Worm (Caenorhabditis elegans): ENCODE measurements around the gene glit-1.

Gene glit-1

ce11 chrX:4673165-4673756 is 38.8 kb upstream of the glit-1 start, which contains the start of gene tmem-135 (continued):
- TF ChIP-seq nhr-25 (tag; optimal IDR thresholded peaks at IDR 0.05; ENCODE audit: borderline replicate concordance, insufficient read depth) (no peak), ceh-44 (GFP tag; IDR thresholded peaks at IDR 0.05) (no peak), zfp-2 (tag; optimal IDR thresholded peaks at IDR 0.05) (no peak), lin-13 (GFP tag; optimal IDR thresholded peaks at IDR 0.05) (no peak), lsy-2 (tag; optimal IDR thresholded peaks at IDR 0.05) (no peak)

ce11 chrX:4676702-4677101 is 35.4 kb upstream of the glit-1 start:
- TF ChIP-seq gei-8 (GFP tag; optimal IDR thresholded peaks at IDR 0.05) (no peak), madf-5 (GFP tag; IDR thresholded peaks at IDR 0.05) (0 out of 4 replicates have a peak, but pooled peaks of 1 of the 2 experiments have one; percentile 46), unc-62 (GFP tag; optimal IDR thresholded peaks at IDR 0.05 in 1 of 2) (peak in 1 of 2 experiments; percentile 91), unc-62 (tag; optimal IDR thresholded peaks at IDR 0.05) (no peak), egl-43 (GFP tag; IDR thresholded peaks at IDR 0.05) (no peak), F37D6.2 (tag; optimal IDR thresholded peaks at IDR 0.05) (no peak)

DNA sequence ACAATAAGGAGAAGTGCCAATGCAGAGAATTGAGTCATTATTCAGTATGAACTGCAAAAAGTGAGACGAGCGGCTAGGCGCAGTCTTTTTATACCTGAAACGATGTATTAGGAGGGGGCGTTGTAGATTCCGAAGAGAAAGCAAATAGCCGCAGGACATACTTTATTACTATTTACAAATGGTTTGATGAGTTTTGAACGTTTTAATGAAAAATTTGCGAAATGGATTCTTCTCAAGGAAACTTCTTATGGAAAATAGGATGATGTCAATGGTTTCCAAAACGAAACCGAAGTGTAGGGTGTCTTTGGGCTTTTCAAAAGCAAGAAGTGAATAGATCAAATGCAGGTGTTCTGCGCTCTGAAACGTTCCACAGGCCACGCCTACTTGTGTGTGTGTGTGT is 34.0 kb upstream of the glit-1 start, which contains the start of gene flp-11:
flp-11 (minus strand) TSS at position 101 of the 400 bp plus-strand sequence.
- TF ChIP-seq aly-2 (tag; optimal IDR thresholded peaks at IDR 0.05) (no peak), madf-5 (GFP tag; IDR thresholded peaks at IDR 0.05) (no peak), ZK337.2 (GFP tag; IDR thresholded peaks at IDR 0.05) (no peak), hif-1 (tag; optimal IDR thresholded peaks at IDR 0.05) (no peak), daf-16 (GFP tag; optimal IDR thresholded peaks at IDR 0.05) (no peak), daf-16 (tag; optimal IDR thresholded peaks at IDR 0.05) (no peak), ztf-11 (tag; optimal IDR thresholded peaks at IDR 0.05) (no peak), Y75B8A.6 (GFP tag; IDR thresholded peaks at IDR 0.05) (no peak), mes-2 (tag; optimal IDR thresholded peaks at IDR 0.05; ENCODE audit: poor library complexity, severe bottlenecking) (no peak), F37D6.2 (tag; optimal IDR thresholded peaks at IDR 0.05) (no peak), snpc-1.2 (GFP tag; IDR thresholded peaks at IDR 0.05) (no peak), ZK546.5 (tag; optimal IDR thresholded peaks at IDR 0.05) (no peak), php-3 (GFP tag; IDR thresholded peaks at IDR 0.05) (no peak), fos-1 (tag; optimal IDR thresholded peaks at IDR 0.05) (no peak), Y105C5A.15 (GFP tag; IDR thresholded peaks at IDR 0.05) (no peak), pha-4 (GFP tag; IDR thresholded peaks at IDR 0.05) (no peak), pha-4 (tag; optimal IDR thresholded peaks at IDR 0.05) (no peak), tra-1 (GFP tag; IDR thresholded peaks at IDR 0.05) (no peak), nhr-6 (tag; optimal IDR thresholded peaks at IDR 0.05) (no peak), arid-1 (GFP tag; conservative IDR thresholded peaks at IDR 0.05) (no peak)

- TF ChIP-seq sdz-12 (GFP tag; optimal IDR thresholded peaks at IDR 0.05) = no peak
- no peak for TF ChIP-seq ZK546.5 (tag; optimal IDR thresholded peaks at IDR 0.05)
- TF ChIP-seq dmd-9 (GFP tag; IDR thresholded peaks at IDR 0.05) = no peak
- no peak for TF ChIP-seq Y105C5A.15 (GFP tag; IDR thresholded peaks at IDR 0.05)
- no peak for TF ChIP-seq ztf-11 (tag; optimal IDR thresholded peaks at IDR 0.05)
- TF ChIP-seq T20F7.1 (GFP tag; optimal IDR thresholded peaks at IDR 0.05) = no peak
- TF ChIP-seq D1046.2 (GFP tag; IDR thresholded peaks at IDR 0.05) = no peak
- no peak for TF ChIP-seq nhr-76 (tag; optimal IDR thresholded peaks at IDR 0.05)
- TF ChIP-seq zip-2 (tag; optimal IDR thresholded peaks at IDR 0.05) = no peak
- TF ChIP-seq F10B5.3 (tag; optimal IDR thresholded peaks at IDR 0.05) = no peak
- TF ChIP-seq hlh-11 (tag; optimal IDR thresholded peaks at IDR 0.05) = no peak
- TF ChIP-seq egl-27 (tag; optimal IDR thresholded peaks at IDR 0.05) = no peak
- TF ChIP-seq lin-38 (GFP tag; IDR thresholded peaks at IDR 0.05) = no peak
- TF ChIP-seq nhr-11 (tag; optimal IDR thresholded peaks at IDR 0.05) = no peak
- TF ChIP-seq ceh-28 (tag; optimal IDR thresholded peaks at IDR 0.05) = no peak
- TF ChIP-seq fos-1 (tag; optimal IDR thresholded peaks at IDR 0.05) = no peak
These were observed 29.5 kb upstream of the glit-1 start, which contains the start of gene K02G10.15 for ce11 chrX:4682616-4683015. TSS of gene K02G10.15 (minus strand) at chrX:4682716.

Data from whole organism, L4 larva.